Worm (Caenorhabditis elegans): ENCODE data around the gene srd-18.

DNA sequence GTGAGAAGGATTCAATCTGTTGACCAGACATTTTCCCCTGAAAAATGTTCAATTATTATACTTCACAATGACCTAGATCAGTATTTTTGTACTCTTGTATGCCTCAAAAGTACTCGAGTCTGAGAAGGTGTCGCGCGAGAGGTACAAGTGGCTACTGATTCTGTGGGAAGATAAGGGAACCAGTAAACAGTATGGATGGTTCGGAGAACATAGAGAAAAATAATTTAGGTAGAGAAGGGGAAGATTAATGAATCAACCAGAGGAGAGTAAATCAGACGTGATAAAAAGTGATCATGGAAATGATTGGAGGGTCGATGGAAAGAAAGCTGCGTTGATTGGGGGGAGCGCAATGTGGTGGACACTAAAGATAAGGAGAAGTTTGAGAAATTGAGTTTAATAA is 37.2 kb downstream of the srd-18 start:
- TF ChIP-seq ceh-20 (GFP tag; IDR thresholded peaks at IDR 0.05) (no peak), pha-4 (GFP tag; IDR thresholded peaks at IDR 0.05) (no peak), pha-4 (tag; optimal IDR thresholded peaks at IDR 0.05) (no peak), mxl-3 (GFP tag; optimal IDR thresholded peaks at IDR 0.05) (no peak), snpc-1.2 (GFP tag; IDR thresholded peaks at IDR 0.05) (no peak), mdl-1 (tag; optimal IDR thresholded peaks at IDR 0.05) (no peak), snpc-4 (tag; optimal IDR thresholded peaks at IDR 0.05) (no peak), nhr-11 (tag; optimal IDR thresholded peaks at IDR 0.05) (no peak)

Measured in whole organism, L4 larva.